Worm (Caenorhabditis elegans) whole organism, mixed stage, embryonic: ENCODE results near the gene C06C3.7.

Experiments
- bed-3 ChIP-seq: fragments of 200-800 bp; sonication (Bioruptor generic); optimal IDR thresholded peaks from 3 replicates; lab custom pipeline; 2018; ENCODE audit warnings: mild to moderate bottlenecking, missing genetic modification characterization, moderate library complexity, missing compliant biosample characterization
- ceh-83 ChIP-seq: fragments of 200-800 bp; sonication (Bioruptor generic); optimal IDR thresholded peaks from 2 replicates; lab custom pipeline; 2018; ENCODE audit warnings: mild to moderate bottlenecking, missing genetic modification characterization, missing compliant biosample characterization
- elt-3 ChIP-seq: fragments of 150-350 bp; optimal IDR thresholded peaks from 2 replicates; lab custom pipeline; 2014; ENCODE audit warnings: missing biosample characterization, missing genetic modification characterization
- lin-13 ChIP-seq: fragments of 150-350 bp; optimal IDR thresholded peaks from 2 replicates; lab custom pipeline; 2014; ENCODE audit warnings: missing biosample characterization, missing genetic modification characterization
- lin-32 ChIP-seq: fragments of 200-800 bp; sonication (Bioruptor generic); optimal IDR thresholded peaks from 2 replicates; lab custom pipeline; 2018; ENCODE audit warnings: mild to moderate bottlenecking, missing genetic modification characterization, missing compliant biosample characterization
- lsy-2 ChIP-seq: fragments of 150-350 bp; optimal IDR thresholded peaks from 2 replicates; lab custom pipeline; 2014; ENCODE audit warnings: missing biosample characterization, missing genetic modification characterization
- mls-2 ChIP-seq: sonication (generic microtip); optimal IDR thresholded peaks from 2 replicates; lab custom pipeline; 2016; ENCODE audit warnings: mild to moderate bottlenecking, missing genetic modification characterization, moderate library complexity, missing compliant biosample characterization
- nhr-237 ChIP-seq: fragments of 150-350 bp; optimal IDR thresholded peaks from 2 replicates; lab custom pipeline; 2014; ENCODE audit warnings: missing biosample characterization, missing genetic modification characterization
- nhr-28 ChIP-seq: fragments of 150-350 bp; optimal IDR thresholded peaks from 2 replicates; lab custom pipeline; 2014; ENCODE audit warnings: missing biosample characterization, missing genetic modification characterization
- nhr-76 ChIP-seq: sonication (generic microtip); optimal IDR thresholded peaks from 2 replicates; lab custom pipeline; 2017; ENCODE audit warnings: missing biosample characterization, missing genetic modification characterization
- unc-120 ChIP-seq: sonication (generic microtip); optimal IDR thresholded peaks from 2 replicates; lab custom pipeline; 2017; ENCODE audit warnings: missing genetic modification characterization, missing compliant biosample characterization; ENCODE audit not compliant: poor library complexity, severe bottlenecking
- unc-39 ChIP-seq: fragments of 150-350 bp; optimal IDR thresholded peaks from 2 replicates; lab custom pipeline; 2014; ENCODE audit warnings: missing biosample characterization, missing genetic modification characterization
- unc-62 ChIP-seq: fragments of 150-350 bp; optimal IDR thresholded peaks from 2 replicates; lab custom pipeline; 2014; ENCODE audit warnings: missing biosample characterization, missing genetic modification reagents, missing genetic modification characterization
- ztf-11 ChIP-seq: fragments of 150-350 bp; optimal IDR thresholded peaks from 2 replicates; lab custom pipeline; 2014; ENCODE audit warnings: missing biosample characterization, missing genetic modification characterization

DNA sequence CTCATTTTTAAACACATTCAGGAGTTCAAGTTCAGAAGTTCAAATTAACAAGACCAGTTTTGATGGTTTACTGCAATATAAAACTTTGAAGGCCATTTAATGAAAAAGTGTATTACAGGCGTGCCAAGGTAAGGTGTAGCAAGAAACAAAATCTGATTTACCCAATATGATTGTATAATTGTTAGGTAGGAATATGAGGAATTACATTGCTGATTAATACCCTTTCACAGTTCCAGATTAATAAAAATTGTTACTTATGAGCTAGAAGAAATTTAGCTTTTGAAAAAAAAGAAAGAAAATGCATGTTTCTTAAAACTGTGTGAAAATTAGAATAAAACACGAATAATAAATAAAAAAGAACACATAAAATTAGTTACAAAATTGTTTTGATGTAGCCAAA, 48.3 kb downstream of the C06C3.7 start, which contains the start of gene kin-15:
- TF ChIP-seq lsy-2 (tag; lab: Kevin White, UChicago) (no peak), nhr-237 (tag; lab: Kevin White, UChicago) (no peak), ztf-11 (tag; lab: Kevin White, UChicago) (no peak), ceh-83 (no peak), nhr-28 (tag; lab: Kevin White, UChicago) (no peak), bed-3 (GFP tag; lab: Kevin White, UChicago) (no peak), unc-39 (tag; lab: Kevin White, UChicago) (no peak), lin-13 (no peak), unc-120 (no peak), elt-3 (tag; lab: Kevin White, UChicago) (no peak), mls-2 (no peak), nhr-76 (tag; lab: Kevin White, UChicago) (no peak), unc-62 (no peak), lin-32 (no peak)
